Worm (Caenorhabditis elegans) whole organism, late embryonic: ENCODE data around the gene haf-7.
"Not testable (repeated sequence)": the region's sequence is repeated elsewhere in the genome, so short reads cannot be mapped to it uniquely, and the experiment has no call there.

Source experiments
- ama-1 ChIP-seq: fragments of 150-350 bp; optimal IDR thresholded peaks from 2 replicates; lab custom pipeline; 2014
- ceh-2 ChIP-seq: sonication (generic microtip); optimal IDR thresholded peaks from 2 replicates; lab custom pipeline; 2016; ENCODE audit warnings: missing genotype, missing genetic modification characterization, missing compliant biosample characterization
- fkh-10 ChIP-seq: fragments of 150-350 bp; optimal IDR thresholded peaks from 2 replicates; lab custom pipeline; 2014; ENCODE audit warnings: missing biosample characterization, missing genetic modification reagents, missing genetic modification characterization
- hlh-13 ChIP-seq: fragments of 200-800 bp; sonication (Bioruptor generic); optimal IDR thresholded peaks from 2 replicates; lab custom pipeline; 2018; ENCODE audit warnings: mild to moderate bottlenecking, missing genetic modification characterization, missing compliant biosample characterization
- odd-2 ChIP-seq: sonication (generic microtip); optimal IDR thresholded peaks from 2 replicates; lab custom pipeline; 2017; ENCODE audit warnings: antibody characterized with exemption, mild to moderate bottlenecking, missing genetic modification characterization, missing compliant biosample characterization
- pros-1 ChIP-seq: fragments of 150-350 bp; optimal IDR thresholded peaks from 2 replicates; lab custom pipeline; 2014; ENCODE audit warnings: missing biosample characterization, missing genetic modification reagents, missing genetic modification characterization
- unc-42 ChIP-seq: sonication (generic microtip); optimal IDR thresholded peaks from 2 replicates; lab custom pipeline; 2016; ENCODE audit warnings: missing genotype, missing genetic modification characterization, missing compliant biosample characterization
- unc-86 ChIP-seq: sonication (generic microtip); optimal IDR thresholded peaks from 2 replicates; lab custom pipeline; 2016; ENCODE audit warnings: missing genetic modification characterization, missing compliant biosample characterization

DNA sequence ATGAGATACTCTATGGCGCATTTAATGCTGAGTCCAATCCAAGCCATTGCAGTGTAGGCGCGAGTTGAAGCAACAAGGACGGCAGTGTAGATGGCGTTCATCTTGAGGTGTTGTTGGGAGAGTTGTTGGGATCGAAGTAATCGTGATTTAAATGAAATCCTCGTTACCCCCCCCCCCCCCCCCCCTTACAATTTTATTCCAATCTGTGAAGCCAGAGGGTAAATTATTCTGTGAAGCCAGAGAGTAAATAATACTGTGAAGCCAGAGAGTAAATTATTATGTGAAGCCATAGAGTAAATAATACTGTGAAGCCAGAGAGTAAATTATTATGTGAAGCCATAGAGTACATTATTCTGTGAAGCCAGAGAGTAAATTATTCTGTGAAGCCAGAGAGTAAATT, 22.7 kb upstream of the haf-7 start, which contains the start of gene nspa-10:
- TF ChIP-seq ama-1 (lab: Kevin White, UChicago); unc-42 (tag; lab: Kevin White, UChicago); unc-86 (tag; lab: Kevin White, UChicago); fkh-10 (GFP tag; lab: Kevin White, UChicago); ceh-2 (tag; lab: Kevin White, UChicago); hlh-13 (GFP tag; lab: Kevin White, UChicago); pros-1 (tag; lab: Kevin White, UChicago); odd-2: not testable (repeated sequence)
